Fruit fly (Drosophila melanogaster) whole organism, embryonic: Measurements from ENCODE around the gene CSN6.

Experiments used
- B-H1 ChIP-seq: fragments of 200-800 bp; sonication (Bioruptor generic); IDR thresholded peaks from 3 replicates; pipeline ENCODE4 v1.3.6; 2022; ENCODE audit warnings: missing biosample characterization, missing genetic modification characterization
- CG10274 ChIP-seq: fragments of 200-800 bp; sonication (Bioruptor generic); optimal IDR thresholded peaks from 3 replicates; lab custom pipeline; 2017; ENCODE audit warnings: missing biosample characterization, mild to moderate bottlenecking, missing genetic modification characterization
- CG10431 ChIP-seq: fragments of 200-800 bp; sonication (Bioruptor generic); optimal IDR thresholded peaks from 3 replicates; lab custom pipeline; 2018; ENCODE audit warnings: missing biosample characterization, mild to moderate bottlenecking, missing genetic modification characterization
- CG11560 ChIP-seq: fragments of 200-800 bp; sonication (Bioruptor generic); IDR thresholded peaks from 3 replicates; pipeline ENCODE4 v1.3.6; 2022; ENCODE audit warnings: missing biosample characterization, missing genetic modification characterization
- CG1233 ChIP-seq: fragments of 200-800 bp; sonication (Bioruptor generic); optimal IDR thresholded peaks from 4 replicates; lab custom pipeline; 2018; ENCODE audit warnings: missing biosample characterization, mild to moderate bottlenecking, missing genetic modification characterization
- CG14441 ChIP-seq: fragments of 200-800 bp; sonication (Bioruptor generic); IDR thresholded peaks from 2 replicates; pipeline ENCODE4 v1.3.6; 2022; ENCODE audit warnings: missing biosample characterization, missing genetic modification characterization
- CG1647 ChIP-seq: fragments of 200-800 bp; sonication (Bioruptor generic); optimal IDR thresholded peaks from 3 replicates; lab custom pipeline; 2016; ENCODE audit warnings: missing biosample characterization, missing genetic modification characterization
- CG16815 ChIP-seq: fragments of 200-800 bp; sonication (Bioruptor generic); optimal IDR thresholded peaks from 3 replicates; lab custom pipeline; 2017; ENCODE audit warnings: missing biosample characterization, mild to moderate bottlenecking, missing genetic modification characterization
- CG2120 ChIP-seq: fragments of 200-800 bp; sonication (Bioruptor generic); optimal IDR thresholded peaks from 3 replicates; lab custom pipeline; 2016; ENCODE audit warnings: missing biosample characterization, missing genetic modification characterization
- CG30431 ChIP-seq: fragments of 200-800 bp; sonication (Bioruptor generic); optimal IDR thresholded peaks from 2 replicates; lab custom pipeline; 2017; ENCODE audit warnings: missing biosample characterization, missing genetic modification characterization
- CG4730 ChIP-seq: fragments of 200-800 bp; sonication (Bioruptor generic); IDR thresholded peaks from 2 replicates; pipeline ENCODE4 v1.3.6; 2022; ENCODE audit warnings: missing biosample characterization, missing genetic modification characterization
- CG6175 ChIP-seq: fragments of 200-800 bp; sonication (Bioruptor generic); IDR thresholded peaks from 3 replicates; pipeline ENCODE4 v1.3.6; 2022; ENCODE audit warnings: missing biosample characterization, missing genetic modification characterization
- CG6272 ChIP-seq: fragments of 200-800 bp; sonication (Bioruptor generic); IDR thresholded peaks from 2 replicates; pipeline ENCODE4 v1.3.6; 2022; ENCODE audit warnings: missing biosample characterization, missing genetic modification characterization
- CG6654 ChIP-seq: fragments of 200-800 bp; sonication (Bioruptor generic); optimal IDR thresholded peaks from 2 replicates; lab custom pipeline; 2017; ENCODE audit warnings: missing biosample characterization, mild to moderate bottlenecking, missing genetic modification characterization
- CG6813 ChIP-seq: fragments of 200-800 bp; sonication (Bioruptor generic); optimal IDR thresholded peaks from 2 replicates; lab custom pipeline; 2017; ENCODE audit warnings: missing biosample characterization, missing genetic modification characterization, mild to moderate bottlenecking, moderate library complexity, missing genetic modification reagents
- CG7987 ChIP-seq: fragments of 200-800 bp; sonication (Bioruptor generic); optimal IDR thresholded peaks from 2 replicates; lab custom pipeline; 2018; ENCODE audit warnings: missing biosample characterization, mild to moderate bottlenecking, missing genetic modification characterization, moderate library complexity
- CG8478 ChIP-seq: fragments of >200 bp; optimal IDR thresholded peaks from 2 replicates; lab custom pipeline; 2018
- CG9876 ChIP-seq: fragments of 200-800 bp; sonication (Bioruptor generic); optimal IDR thresholded peaks from 2 replicates; lab custom pipeline; 2016; ENCODE audit warnings: missing biosample characterization, missing genetic modification characterization
- CHES-1-like ChIP-seq: fragments of 200-800 bp; sonication (Bioruptor generic); optimal IDR thresholded peaks from 2 replicates; lab custom pipeline; 2016; ENCODE audit warnings: missing biosample characterization, missing genetic modification characterization
- Dek ChIP-seq: fragments of 200-800 bp; sonication (Bioruptor generic); optimal IDR thresholded peaks from 3 replicates; lab custom pipeline; 2019; ENCODE audit warnings: missing biosample characterization, mild to moderate bottlenecking, missing genetic modification characterization, moderate library complexity
- E2f1 ChIP-seq: fragments of 200-800 bp; sonication (Bioruptor generic); IDR thresholded peaks from 2 replicates; pipeline ENCODE4 v1.3.6; 2022; ENCODE audit warnings: missing biosample characterization, missing genetic modification characterization
- H2.0 ChIP-seq: fragments of 200-800 bp; sonication (Bioruptor generic); IDR thresholded peaks from 2 replicates; pipeline ENCODE4 v1.3.6; 2022; ENCODE audit warnings: missing biosample characterization, missing genetic modification characterization
- Kr ChIP-seq: fragments of 200-800 bp; sonication (Bioruptor generic); optimal IDR thresholded peaks from 2 replicates; lab custom pipeline; 2017; ENCODE audit warnings: missing biosample characterization, mild to moderate bottlenecking, missing genetic modification characterization
- PHDP ChIP-seq: fragments of 200-800 bp; sonication (Bioruptor generic); optimal IDR thresholded peaks from 3 replicates; lab custom pipeline; 2018; ENCODE audit warnings: missing biosample characterization, mild to moderate bottlenecking, missing genetic modification characterization, moderate library complexity
- Rfx ChIP-seq: fragments of 200-800 bp; sonication (Bioruptor generic); IDR thresholded peaks from 2 replicates; pipeline ENCODE4 v1.3.6; 2022; ENCODE audit warnings: missing biosample characterization, missing genetic modification characterization
- Sox102F ChIP-seq: fragments of 200-800 bp; sonication (Bioruptor generic); optimal IDR thresholded peaks from 2 replicates; lab custom pipeline; 2018; ENCODE audit warnings: missing biosample characterization, mild to moderate bottlenecking, missing genetic modification characterization, moderate library complexity
- abd-A ChIP-seq: fragments of 200-800 bp; sonication (Bioruptor generic); optimal IDR thresholded peaks from 3 replicates; lab custom pipeline; 2019; ENCODE audit warnings: missing biosample characterization, mild to moderate bottlenecking, missing genetic modification characterization, moderate library complexity
- ac ChIP-seq: fragments of 200-800 bp; sonication (Bioruptor generic); optimal IDR thresholded peaks from 3 replicates; lab custom pipeline; 2017; ENCODE audit warnings: missing biosample characterization, mild to moderate bottlenecking, missing genetic modification characterization
- bsh ChIP-seq, 2 experiments: fragments of 200-800 bp; sonication (Bioruptor generic); optimal IDR thresholded peaks; 2 replicates each; lab custom pipeline; 2017 to 2018; ENCODE audit warnings: mild to moderate bottlenecking in 2 of 2, missing biosample characterization in 2 of 2, missing genetic modification characterization in 2 of 2, moderate library complexity in 1 of 2
- disco-r ChIP-seq: fragments of 200-800 bp; sonication (Bioruptor generic); optimal IDR thresholded peaks from 2 replicates; lab custom pipeline; 2016; ENCODE audit warnings: missing biosample characterization, missing genetic modification characterization
- ewg ChIP-seq: fragments of 200-800 bp; sonication (Bioruptor generic); optimal IDR thresholded peaks from 3 replicates; lab custom pipeline; 2017; ENCODE audit warnings: mild to moderate bottlenecking, missing biosample characterization, missing genetic modification reagents, missing genetic modification characterization
- exex ChIP-seq: fragments of 200-800 bp; sonication (Bioruptor generic); optimal IDR thresholded peaks from 4 replicates; lab custom pipeline; 2018; ENCODE audit warnings: missing biosample characterization, mild to moderate bottlenecking, missing genetic modification characterization, moderate library complexity
- fd3F ChIP-seq: fragments of 200-800 bp; sonication (Bioruptor generic); optimal IDR thresholded peaks from 2 replicates; lab custom pipeline; 2018; ENCODE audit warnings: missing biosample characterization, mild to moderate bottlenecking, missing genetic modification characterization, moderate library complexity
- gro ChIP-seq: fragments of 200-800 bp; sonication (Bioruptor generic); optimal IDR thresholded peaks from 2 replicates; lab custom pipeline; 2016; ENCODE audit warnings: missing biosample characterization, missing genetic modification characterization
- inv ChIP-seq: fragments of 200-800 bp; sonication (Bioruptor generic); IDR thresholded peaks from 2 replicates; pipeline ENCODE4 v1.3.6; 2022; ENCODE audit warnings: missing biosample characterization, missing genetic modification characterization; ENCODE audit not compliant: partially characterized antibody
- mam ChIP-seq: fragments of 200-800 bp; sonication (Bioruptor generic); optimal IDR thresholded peaks from 3 replicates; lab custom pipeline; 2016; ENCODE audit warnings: missing biosample characterization, missing genetic modification characterization
- onecut ChIP-seq: fragments of 200-800 bp; sonication (Bioruptor generic); IDR thresholded peaks from 2 replicates; pipeline ENCODE4 v1.3.6; 2022; ENCODE audit warnings: missing biosample characterization, missing genetic modification characterization
- scrt ChIP-seq: fragments of 200-800 bp; sonication (Bioruptor generic); optimal IDR thresholded peaks from 2 replicates; lab custom pipeline; 2018; ENCODE audit warnings: missing biosample characterization, mild to moderate bottlenecking, missing genetic modification characterization, moderate library complexity
- sim ChIP-seq: fragments of 200-800 bp; sonication (Bioruptor generic); IDR thresholded peaks from 2 replicates; pipeline ENCODE4 v1.3.6; 2022; ENCODE audit warnings: missing biosample characterization, missing genetic modification characterization
- sr ChIP-seq: fragments of 200-800 bp; sonication (Bioruptor generic); IDR thresholded peaks from 3 replicates; pipeline ENCODE4 v1.3.6; 2022; ENCODE audit warnings: missing biosample characterization, missing genetic modification characterization
- sug ChIP-seq: fragments of 200-800 bp; optimal IDR thresholded peaks from 2 replicates; lab custom pipeline; 2019; ENCODE audit warnings: missing biosample characterization, mild to moderate bottlenecking, missing genetic modification characterization, moderate library complexity
- tin ChIP-seq: fragments of 200-800 bp; sonication (Bioruptor generic); optimal IDR thresholded peaks from 3 replicates; lab custom pipeline; 2016; ENCODE audit warnings: missing biosample characterization, missing genetic modification characterization
- twi ChIP-seq: fragments of 200-800 bp; optimal IDR thresholded peaks from 2 replicates; lab custom pipeline; 2019; ENCODE audit warnings: missing biosample characterization, mild to moderate bottlenecking, missing genetic modification characterization, moderate library complexity
- unpg ChIP-seq: fragments of 200-800 bp; sonication (Bioruptor generic); optimal IDR thresholded peaks from 3 replicates; lab custom pipeline; 2018; ENCODE audit warnings: missing biosample characterization, mild to moderate bottlenecking, missing genetic modification characterization, moderate library complexity
- usp ChIP-seq: fragments of >200 bp; optimal IDR thresholded peaks from 2 replicates; lab custom pipeline; 2017; ENCODE audit warnings: missing biosample characterization, missing genetic modification characterization
- wdn ChIP-seq: fragments of 200-800 bp; sonication (Bioruptor generic); IDR thresholded peaks from 2 replicates; pipeline ENCODE4 v1.3.6; 2022; ENCODE audit warnings: missing biosample characterization, missing genetic modification characterization

The CSN6 gene

dm6 chr3R:22590668-22591275 lies 10.2 kb downstream of the CSN6 start (continued):
- TF ChIP-seq CG10431 (GFP tag; lab: Kevin White, UChicago) (peak; percentile 14), CG9876 (GFP tag; lab: Kevin White, UChicago) (no peak), Kr (GFP tag; lab: Kevin White, UChicago) (no peak), disco-r (GFP tag; lab: Kevin White, UChicago) (no peak), Rfx (GFP tag; lab: Robert Waterston, UW) (no peak), CG2120 (GFP tag; lab: Kevin White, UChicago) (peak; percentile 15), inv (GFP tag; lab: Robert Waterston, UW) (no peak), CG11560 (tag; lab: Robert Waterston, UW) (no peak), CG4730 (GFP tag; lab: Robert Waterston, UW) (no peak; the same call in 1 of the 2 replicates), B-H1 (GFP tag; lab: Robert Waterston, UW) (no peak; the same call in 2 of the 3 replicates), scrt (GFP tag; lab: Kevin White, UChicago) (no peak), gro (GFP tag; lab: Kevin White, UChicago) (no peak), ewg (peak; percentile 62), CG6175 (GFP tag; lab: Robert Waterston, UW) (no peak), abd-A (tag; lab: Kevin White, UChicago) (no peak), bsh (GFP tag; optimal IDR thresholded peaks at IDR 0.05; lab: Kevin White, UChicago) (peak; percentile 50 to 70), CG14441 (GFP tag; lab: Robert Waterston, UW) (0 out of 2 replicates have a peak, but pooled peaks have one; percentile 28), CG6654 (GFP tag; lab: Kevin White, UChicago) (peak; percentile 36), mam (GFP tag; lab: Kevin White, UChicago) (peak; percentile 20), CG8478 (lab: Kevin White, UChicago) (no peak), PHDP (peak; percentile 65), H2.0 (GFP tag; lab: Robert Waterston, UW) (no peak), onecut (GFP tag; lab: Robert Waterston, UW) (no peak; the same call in 1 of the 2 replicates), CG16815 (peak; percentile 62), CG7987 (GFP tag; lab: Kevin White, UChicago) (no peak), sug (tag; lab: Kevin White, UChicago) (no peak), sr (GFP tag; lab: Robert Waterston, UW) (no peak), CG10274 (no peak), ac (GFP tag; lab: Kevin White, UChicago) (peak; percentile 1), CG6272 (GFP tag; lab: Robert Waterston, UW) (no peak), CG1647 (GFP tag; lab: Kevin White, UChicago) (no peak), usp (GFP tag; lab: Kevin White, UChicago) (no peak), sim (GFP tag; lab: Robert Waterston, UW) (no peak), tin (GFP tag; lab: Kevin White, UChicago) (peak; percentile 47), Sox102F (GFP tag; lab: Kevin White, UChicago) (peak; percentile 79), exex (no peak), Dek (tag; lab: Kevin White, UChicago) (no peak), twi (tag; lab: Kevin White, UChicago) (peak; percentile 63), fd3F (GFP tag; lab: Kevin White, UChicago) (peak; percentile 11), CG6813 (GFP tag; lab: Kevin White, UChicago) (peak; percentile 42), CG1233 (GFP tag; lab: Kevin White, UChicago) (peak; percentile 41), unpg (GFP tag; lab: Kevin White, UChicago) (peak; percentile 47), wdn (GFP tag; lab: Robert Waterston, UW) (no peak), CG30431 (GFP tag; lab: Kevin White, UChicago) (peak; percentile 57), E2f1 (GFP tag; lab: Robert Waterston, UW) (no peak), CHES-1-like (no peak)
